Fruit fly (Drosophila melanogaster): ENCODE measurements around the gene RabGGTb.

dm6 chr2L:2887760-2888600 is 9.1 kb downstream of the RabGGTb start:
- TF ChIP-seq Sin3A (optimal IDR thresholded peaks at IDR 0.05) (no peak), h (optimal IDR thresholded peaks at IDR 0.05) (no peak), ttk (optimal IDR thresholded peaks at IDR 0.05) (no peak), psq (optimal IDR thresholded peaks at IDR 0.05) (no peak), insv (optimal IDR thresholded peaks at IDR 0.05) (no peak), Myc (optimal IDR thresholded peaks at IDR 0.05) (no peak)

Measured in Kc167 (cell line).